Worm (Caenorhabditis elegans) whole organism, early embryonic: Measurements from ENCODE around the gene srd-2.

ENCODE experiments used
- B0310.2 ChIP-seq: sonication (generic microtip); optimal IDR thresholded peaks from 2 replicates; lab custom pipeline; 2016; ENCODE audit warnings: mild to moderate bottlenecking, missing genetic modification characterization, missing compliant biosample characterization
- aly-1 ChIP-seq: sonication (generic microtip); optimal IDR thresholded peaks from 2 replicates; lab custom pipeline; 2016; ENCODE audit warnings: missing genetic modification characterization, missing compliant biosample characterization
- ama-1 ChIP-seq: fragments of 150-350 bp; optimal IDR thresholded peaks from 2 replicates; lab custom pipeline; 2014
- ets-7 ChIP-seq: sonication (generic microtip); optimal IDR thresholded peaks from 2 replicates; lab custom pipeline; 2016; ENCODE audit warnings: missing genotype, missing genetic modification characterization, missing compliant biosample characterization
- flt-1 ChIP-seq: fragments of 200-800 bp; sonication (Bioruptor generic); IDR thresholded peaks from 2 replicates; pipeline ENCODE4 v1.3.6; 2022; ENCODE audit warnings: missing genetic modification characterization, missing compliant biosample characterization
- hmg-4 ChIP-seq: fragments of 200-800 bp; sonication (Bioruptor generic); optimal IDR thresholded peaks from 2 replicates; lab custom pipeline; 2018; ENCODE audit warnings: mild to moderate bottlenecking, missing genetic modification characterization, missing compliant biosample characterization
- scrt-1 ChIP-seq: fragments of 200-800 bp; sonication (Bioruptor generic); IDR thresholded peaks from 2 replicates; pipeline ENCODE4 v1.3.6; 2022; ENCODE audit warnings: missing genetic modification characterization, missing compliant biosample characterization
- sea-1 ChIP-seq: fragments of 200-800 bp; sonication (Bioruptor generic); conservative IDR thresholded peaks from 2 replicates; pipeline ENCODE4 v1.3.6; 2022; ENCODE audit warnings: missing genetic modification characterization, missing compliant biosample characterization
- tbx-11 ChIP-seq: fragments of 200-800 bp; sonication (Bioruptor generic); IDR thresholded peaks from 2 replicates; pipeline ENCODE4 v1.3.6; 2022; ENCODE audit warnings: missing genetic modification characterization, missing compliant biosample characterization

- TF ChIP-seq tbx-11 (GFP tag; lab: Robert Waterston, UW) = no peak
- TF ChIP-seq B0310.2 (tag; lab: Kevin White, UChicago) = no peak
- TF ChIP-seq scrt-1 = no peak
- no peak for TF ChIP-seq sea-1 (GFP tag; lab: Robert Waterston, UW)
- no peak for TF ChIP-seq flt-1 (GFP tag; lab: Robert Waterston, UW)
- no peak for TF ChIP-seq ets-7
- TF ChIP-seq aly-1 (tag; lab: Kevin White, UChicago) = no peak
- TF ChIP-seq hmg-4 (GFP tag; lab: Kevin White, UChicago) = no peak
- TF ChIP-seq ama-1 = no peak
Observed at ce11 chrII:10218171-10218570, 30.5 kb upstream of the srd-2 start, which contains the start of gene ref-1.
